Worm (Caenorhabditis elegans) whole organism, midembryonic: ENCODE results near the gene srxa-12.

Experiments
- T22C8.4 ChIP-seq: fragments of 200-800 bp; sonication (Bioruptor generic); IDR thresholded peaks from 2 replicates; pipeline ENCODE4 v1.3.6; 2022; ENCODE audit warnings: missing genetic modification characterization, missing compliant biosample characterization
- cog-1 ChIP-seq: sonication (generic microtip); optimal IDR thresholded peaks from 2 replicates; lab custom pipeline; 2016; ENCODE audit warnings: missing genetic modification characterization, missing compliant biosample characterization
- flt-1 ChIP-seq: fragments of 200-800 bp; sonication (Bioruptor generic); IDR thresholded peaks from 2 replicates; pipeline ENCODE4 v1.3.6; 2022; ENCODE audit warnings: missing genetic modification characterization, missing compliant biosample characterization
- klf-2 ChIP-seq: fragments of 200-800 bp; sonication (Bioruptor generic); conservative IDR thresholded peaks from 2 replicates; pipeline ENCODE4 v1.3.6; 2022; ENCODE audit warnings: missing genetic modification reagents, missing genetic modification characterization, missing compliant biosample characterization
- med-1 ChIP-seq: sonication (generic microtip); optimal IDR thresholded peaks from 2 replicates; lab custom pipeline; 2017; ENCODE audit warnings: missing genetic modification characterization, mild to moderate bottlenecking, missing compliant biosample characterization, antibody characterized with exemption, missing genetic modification reagents; ENCODE audit not compliant: insufficient read depth
- ref-1 ChIP-seq: fragments of 200-800 bp; sonication (Bioruptor generic); conservative IDR thresholded peaks from 2 replicates; pipeline ENCODE4 v1.3.6; 2022; ENCODE audit warnings: missing genetic modification reagents, missing genetic modification characterization, missing compliant biosample characterization
- tab-1 ChIP-seq: fragments of 200-800 bp; sonication (Bioruptor generic); IDR thresholded peaks from 2 replicates; pipeline ENCODE4 v1.3.6; 2022; ENCODE audit warnings: missing genetic modification characterization, missing compliant biosample characterization
- ztf-23 ChIP-seq: fragments of 200-800 bp; sonication (Bioruptor generic); IDR thresholded peaks from 2 replicates; pipeline ENCODE4 v1.3.6; 2022; ENCODE audit warnings: missing genetic modification reagents, missing genetic modification characterization, missing compliant biosample characterization
- ztf-29 ChIP-seq: fragments of 200-800 bp; sonication (Bioruptor generic); IDR thresholded peaks from 2 replicates; pipeline ENCODE4 v1.3.6; 2022; ENCODE audit warnings: missing genetic modification reagents, missing genetic modification characterization, missing compliant biosample characterization

srxa-12 gene

DNA sequence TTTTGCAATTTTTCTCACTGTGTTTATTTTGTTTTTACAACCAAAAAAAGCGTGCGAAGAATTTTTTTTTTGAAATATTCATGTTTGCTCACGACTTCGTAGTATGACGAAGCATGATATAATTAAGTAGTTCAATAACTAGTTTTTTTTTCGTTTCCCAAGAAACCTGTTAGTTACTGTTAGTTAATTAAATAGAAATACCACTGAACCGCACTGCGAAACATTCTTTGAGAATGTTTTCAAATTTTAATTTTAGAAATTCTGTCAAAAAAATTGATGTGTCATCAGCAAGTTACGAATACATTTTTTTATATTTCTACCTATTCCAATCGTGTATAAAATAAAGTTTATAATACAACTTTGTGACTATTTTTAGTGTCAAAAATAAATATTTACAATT is at the start of gene srxa-12:
Gene srxa-12, plus strand, starts transcription at position 301 of the 400 bp plus-strand sequence.
- TF ChIP-seq ztf-23 (GFP tag; lab: Robert Waterston, UW) (no peak), ref-1 (GFP tag; lab: Robert Waterston, UW) (no peak), cog-1 (tag; lab: Kevin White, UChicago) (no peak), klf-2 (no peak), T22C8.4 (GFP tag; lab: Robert Waterston, UW) (no peak), tab-1 (GFP tag; lab: Robert Waterston, UW) (no peak), flt-1 (no peak), ztf-29 (GFP tag; lab: Robert Waterston, UW) (no peak), med-1 (GFP tag; lab: Kevin White, UChicago) (no peak)

DNA sequence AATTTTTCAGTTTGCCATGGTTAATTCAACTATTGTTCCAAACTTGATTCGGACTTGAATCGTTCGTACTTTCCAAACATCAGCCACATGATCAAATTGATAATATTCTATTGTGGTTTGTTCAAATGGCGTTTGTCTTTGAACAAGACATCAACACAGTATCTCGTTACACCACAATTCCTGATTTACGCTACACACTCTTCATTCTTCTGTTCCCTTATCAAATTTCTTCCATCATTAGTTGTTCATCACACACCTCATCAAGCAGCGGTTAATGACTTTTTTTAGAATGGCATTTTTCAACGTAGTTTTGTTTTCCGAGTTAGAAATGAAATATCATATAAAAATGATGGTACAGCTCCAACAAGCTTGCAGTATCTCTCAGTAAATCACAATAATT is 48.3 kb upstream of the srxa-12 start:
- TF ChIP-seq ref-1 (GFP tag; lab: Robert Waterston, UW) (no peak), T22C8.4 (GFP tag; lab: Robert Waterston, UW) (no peak), tab-1 (GFP tag; lab: Robert Waterston, UW) (no peak), med-1 (GFP tag; lab: Kevin White, UChicago) (no peak), ztf-29 (GFP tag; lab: Robert Waterston, UW) (no peak), flt-1 (no peak), ztf-23 (GFP tag; lab: Robert Waterston, UW) (no peak), cog-1 (tag; lab: Kevin White, UChicago) (no peak), klf-2 (no peak)

DNA sequence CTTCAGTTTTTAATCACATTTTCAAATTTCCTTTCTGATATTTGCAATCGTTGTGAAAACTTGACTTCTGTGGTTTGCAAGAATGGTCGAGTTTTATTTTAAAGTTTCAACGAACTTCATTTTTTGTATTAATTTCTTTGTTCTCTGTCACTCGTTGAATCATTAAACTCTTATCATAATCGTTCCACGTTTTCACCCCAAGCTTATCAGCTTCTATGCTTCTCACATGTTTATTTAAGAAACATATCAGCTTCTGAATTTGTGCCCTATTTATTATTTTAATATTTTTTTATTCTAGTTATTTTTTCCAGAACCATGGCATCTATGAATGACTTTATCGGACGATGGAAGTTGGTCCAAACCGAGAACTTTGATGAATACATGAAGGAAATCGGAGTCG is 47.3 kb upstream of the srxa-12 start, which contains the start of gene lbp-7:
Gene lbp-7, plus strand, starts transcription at position 312 of the 400 bp plus-strand sequence.
- TF ChIP-seq flt-1 (no peak), ref-1 (GFP tag; lab: Robert Waterston, UW) (no peak), cog-1 (tag; lab: Kevin White, UChicago) (no peak), tab-1 (GFP tag; lab: Robert Waterston, UW) (no peak), klf-2 (no peak), T22C8.4 (GFP tag; lab: Robert Waterston, UW) (no peak), med-1 (GFP tag; lab: Kevin White, UChicago) (no peak)

DNA sequence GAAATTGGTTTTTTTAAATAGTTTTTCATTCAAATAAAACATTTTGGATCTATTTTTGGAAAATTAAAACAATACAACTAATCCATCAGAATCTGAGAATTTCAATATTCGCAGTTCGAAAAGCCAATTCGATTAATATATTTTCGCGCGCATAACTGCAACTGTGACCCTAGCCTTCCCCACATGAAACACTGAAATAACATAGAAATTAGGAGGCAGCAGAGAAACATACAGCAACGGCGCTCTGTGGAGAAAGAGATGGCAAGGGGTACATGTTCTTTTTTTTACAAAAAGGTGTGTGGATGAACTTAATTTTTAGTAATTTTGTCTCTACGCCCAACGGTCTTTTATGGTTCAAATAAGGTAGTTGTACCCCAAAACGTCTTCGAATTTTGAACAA is 46.3 kb upstream of the srxa-12 start:
- TF ChIP-seq flt-1, result no peak
- TF ChIP-seq cog-1 (tag; lab: Kevin White, UChicago), result no peak
- TF ChIP-seq med-1 (GFP tag; lab: Kevin White, UChicago), result no peak
- no peak for TF ChIP-seq T22C8.4 (GFP tag; lab: Robert Waterston, UW)
- no peak for TF ChIP-seq ref-1 (GFP tag; lab: Robert Waterston, UW)
- TF ChIP-seq ztf-29 (GFP tag; lab: Robert Waterston, UW), result no peak
- TF ChIP-seq ztf-23 (GFP tag; lab: Robert Waterston, UW), result no peak
- no peak for TF ChIP-seq tab-1 (GFP tag; lab: Robert Waterston, UW)

DNA sequence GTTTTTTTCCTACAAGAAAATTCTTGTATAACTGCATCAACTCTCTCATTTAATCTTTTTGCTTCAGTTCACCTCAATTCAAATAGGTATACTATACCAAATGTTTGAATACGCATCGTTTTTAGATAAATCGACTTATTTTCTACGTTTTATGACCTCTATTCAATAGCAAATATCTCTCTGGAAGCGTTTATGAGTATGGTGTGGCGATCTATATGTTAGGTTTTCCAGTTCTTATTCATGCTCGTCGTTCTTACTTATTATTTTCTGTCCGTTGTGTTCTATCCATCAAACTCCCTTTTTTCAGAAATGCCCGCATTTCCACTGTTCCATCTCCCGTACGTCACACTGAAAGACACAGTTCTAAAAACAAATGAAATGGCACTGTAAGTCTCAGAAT is 45.9 kb upstream of the srxa-12 start, which contains the start of gene T22G5.3:
Gene T22G5.3, plus strand, starts transcription at position 301 of the 400 bp plus-strand sequence.
- TF ChIP-seq klf-2 (no peak), tab-1 (GFP tag; lab: Robert Waterston, UW) (no peak), flt-1 (no peak)

DNA sequence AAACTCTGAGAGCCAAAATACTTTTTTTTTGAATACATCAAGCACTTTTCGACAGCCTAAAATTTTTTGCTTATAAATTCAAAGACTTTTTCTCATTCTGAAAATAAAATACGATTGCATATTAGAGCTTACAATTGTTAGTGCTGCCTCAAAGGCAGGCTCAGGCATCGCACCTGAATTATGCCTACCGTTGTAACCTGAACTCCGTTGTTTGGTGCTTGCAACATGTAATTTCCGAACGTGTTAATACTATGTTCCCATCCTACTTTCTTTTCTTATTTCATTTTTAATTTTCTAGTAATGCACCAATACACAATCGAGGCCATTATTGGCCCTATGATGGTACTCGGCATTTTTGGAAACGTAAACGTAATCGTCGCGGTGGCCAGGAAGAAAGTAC is 39.1 kb upstream of the srxa-12 start, which contains the start of gene srsx-19:
Gene srsx-19, plus strand, starts transcription at position 301 of the 400 bp plus-strand sequence.
- no peak for TF ChIP-seq tab-1 (GFP tag; lab: Robert Waterston, UW)
- TF ChIP-seq cog-1 (tag; lab: Kevin White, UChicago), result no peak
- TF ChIP-seq med-1 (GFP tag; lab: Kevin White, UChicago), result no peak
- no peak for TF ChIP-seq ztf-29 (GFP tag; lab: Robert Waterston, UW)
- TF ChIP-seq T22C8.4 (GFP tag; lab: Robert Waterston, UW), result no peak
- TF ChIP-seq flt-1, result no peak
- TF ChIP-seq klf-2, result no peak
- no peak for TF ChIP-seq ref-1 (GFP tag; lab: Robert Waterston, UW)
- no peak for TF ChIP-seq ztf-23 (GFP tag; lab: Robert Waterston, UW)

DNA sequence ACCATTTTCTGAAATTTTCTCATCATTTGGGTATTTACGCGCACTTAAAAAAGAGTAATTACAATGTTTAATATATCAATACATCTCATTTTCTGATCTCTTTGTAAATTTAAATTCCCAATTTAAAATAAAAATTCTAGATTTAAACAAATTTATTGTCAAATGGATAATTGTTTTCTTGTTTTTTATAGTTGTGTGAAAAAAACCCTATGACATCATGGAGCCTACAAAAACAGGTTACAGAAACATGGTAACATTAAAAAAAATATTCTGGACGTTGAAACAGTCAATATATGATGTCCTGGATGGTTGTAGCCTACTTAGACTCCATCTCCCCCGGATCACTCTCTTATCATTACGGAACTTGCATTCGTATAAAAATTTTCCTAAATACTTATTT is 37.0 kb upstream of the srxa-12 start, which contains the start of gene spp-12:
Gene spp-12, plus strand, starts transcription at position 301 of the 400 bp plus-strand sequence.
- TF ChIP-seq tab-1 (GFP tag; lab: Robert Waterston, UW), result no peak
- no peak for TF ChIP-seq med-1 (GFP tag; lab: Kevin White, UChicago)
- TF ChIP-seq cog-1 (tag; lab: Kevin White, UChicago), result no peak
- no peak for TF ChIP-seq ref-1 (GFP tag; lab: Robert Waterston, UW)
- TF ChIP-seq ztf-23 (GFP tag; lab: Robert Waterston, UW), result no peak
- no peak for TF ChIP-seq flt-1
- TF ChIP-seq T22C8.4 (GFP tag; lab: Robert Waterston, UW), result no peak
- no peak for TF ChIP-seq ztf-29 (GFP tag; lab: Robert Waterston, UW)
- TF ChIP-seq klf-2, result no peak

DNA sequence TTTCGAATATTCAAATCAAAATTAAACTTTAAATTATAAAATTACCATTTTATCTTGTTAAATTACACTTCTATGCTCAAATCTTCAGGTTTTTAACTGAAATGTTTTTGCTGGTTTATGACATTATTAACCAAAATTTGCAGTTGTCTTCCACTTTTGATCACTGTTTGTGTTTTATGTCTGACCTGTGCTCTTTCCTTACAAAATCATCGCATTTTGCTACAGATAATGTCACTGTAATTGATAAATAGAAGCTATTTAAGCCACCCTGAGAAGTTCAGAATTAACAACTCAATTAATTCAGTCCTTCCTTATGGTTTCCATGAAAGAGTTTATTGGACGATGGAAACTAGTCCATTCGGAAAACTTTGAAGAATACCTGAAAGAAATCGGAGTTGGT is 36.0 kb upstream of the srxa-12 start, which contains the start of gene lbp-8:
Gene lbp-8, plus strand, starts transcription at position 301 of the 400 bp plus-strand sequence.
- TF ChIP-seq ztf-23 (GFP tag; lab: Robert Waterston, UW) (no peak), ref-1 (GFP tag; lab: Robert Waterston, UW) (no peak), T22C8.4 (GFP tag; lab: Robert Waterston, UW) (no peak), flt-1 (no peak), cog-1 (tag; lab: Kevin White, UChicago) (no peak), klf-2 (no peak), med-1 (GFP tag; lab: Kevin White, UChicago) (no peak), tab-1 (GFP tag; lab: Robert Waterston, UW) (no peak), ztf-29 (GFP tag; lab: Robert Waterston, UW) (no peak)

DNA sequence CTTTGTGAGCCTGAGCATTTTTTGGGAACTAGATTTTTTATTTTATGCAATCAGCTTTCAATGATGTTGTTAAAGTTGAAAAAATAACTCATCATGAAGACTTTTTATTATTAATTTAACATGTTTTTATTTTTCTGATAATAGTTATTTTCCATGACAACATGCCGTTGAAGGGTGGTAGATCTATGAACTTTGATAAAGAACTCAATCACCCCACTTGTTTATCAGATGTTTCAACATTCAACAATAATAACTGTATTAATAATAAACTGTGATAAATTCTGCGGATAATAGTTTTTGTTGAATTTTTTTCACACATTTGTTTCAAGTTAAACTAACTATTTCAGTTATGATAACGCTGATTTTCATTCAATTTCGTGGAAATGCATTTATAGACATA is 35.0 kb upstream of the srxa-12 start:
- TF ChIP-seq tab-1 (GFP tag; lab: Robert Waterston, UW) (no peak), ztf-23 (GFP tag; lab: Robert Waterston, UW) (no peak), klf-2 (no peak), cog-1 (tag; lab: Kevin White, UChicago) (no peak), ztf-29 (GFP tag; lab: Robert Waterston, UW) (no peak), med-1 (GFP tag; lab: Kevin White, UChicago) (no peak), ref-1 (GFP tag; lab: Robert Waterston, UW) (no peak), flt-1 (no peak), T22C8.4 (GFP tag; lab: Robert Waterston, UW) (no peak)
